Fruit fly (Drosophila melanogaster) whole organism, embryonic: ENCODE data around the gene Mfap1.

Experiments used
- Abd-B ChIP-seq: fragments of 200-800 bp; sonication (Bioruptor generic); optimal IDR thresholded peaks from 2 replicates; lab custom pipeline; 2018; ENCODE audit warnings: missing biosample characterization, mild to moderate bottlenecking, missing genetic modification characterization, moderate library complexity
- Bteb2 ChIP-seq: fragments of 200-800 bp; sonication (Bioruptor generic); optimal IDR thresholded peaks from 2 replicates; lab custom pipeline; 2016; ENCODE audit warnings: missing biosample characterization, missing genetic modification characterization
- CG11560 ChIP-seq: fragments of 200-800 bp; sonication (Bioruptor generic); IDR thresholded peaks from 3 replicates; pipeline ENCODE4 v1.3.6; 2022; ENCODE audit warnings: missing biosample characterization, missing genetic modification characterization
- CG12659 ChIP-seq: fragments of 200-800 bp; sonication (Bioruptor generic); optimal IDR thresholded peaks from 3 replicates; lab custom pipeline; 2017; ENCODE audit warnings: mild to moderate bottlenecking, missing biosample characterization, missing genetic modification reagents, missing genetic modification characterization
- CG15011 ChIP-seq: fragments of 200-800 bp; sonication (Bioruptor generic); optimal IDR thresholded peaks from 3 replicates; lab custom pipeline; 2018; ENCODE audit warnings: missing biosample characterization, mild to moderate bottlenecking, missing genetic modification characterization
- CG18262 ChIP-seq: fragments of 200-800 bp; optimal IDR thresholded peaks from 3 replicates; lab custom pipeline; 2019; ENCODE audit warnings: missing biosample characterization, mild to moderate bottlenecking, missing genetic modification characterization, moderate library complexity
- CG2678 ChIP-seq: fragments of 200-800 bp; sonication (Bioruptor generic); optimal IDR thresholded peaks from 3 replicates; lab custom pipeline; 2019; ENCODE audit warnings: missing biosample characterization, mild to moderate bottlenecking, missing genetic modification characterization, moderate library complexity
- CG3847 ChIP-seq: fragments of 200-800 bp; sonication (Bioruptor generic); IDR thresholded peaks from 2 replicates; pipeline ENCODE4 v1.3.6; 2022; ENCODE audit warnings: missing biosample characterization, missing genetic modification characterization
- CG8089 ChIP-seq: fragments of 200-800 bp; sonication (Bioruptor generic); optimal IDR thresholded peaks from 3 replicates; lab custom pipeline; 2016; ENCODE audit warnings: missing biosample characterization, missing genetic modification characterization
- CoRest ChIP-seq: fragments of 200-800 bp; sonication (Bioruptor generic); optimal IDR thresholded peaks from 3 replicates; lab custom pipeline; 2018; ENCODE audit warnings: missing biosample characterization, mild to moderate bottlenecking, missing genetic modification characterization, moderate library complexity
- Drgx ChIP-seq: fragments of 200-800 bp; sonication (Bioruptor generic); IDR thresholded peaks from 2 replicates; pipeline ENCODE4 v1.3.6; 2022; ENCODE audit warnings: missing biosample characterization, missing genetic modification characterization
- Hey ChIP-seq: fragments of 200-800 bp; sonication (Bioruptor generic); optimal IDR thresholded peaks from 3 replicates; lab custom pipeline; 2018; ENCODE audit warnings: missing biosample characterization, mild to moderate bottlenecking, missing genetic modification characterization
- Hr51 ChIP-seq, 2 experiments: fragments of 200-800 bp; sonication (Bioruptor generic); optimal IDR thresholded peaks; 2 replicates in 1 of 2; 3 replicates in 1 of 2; lab custom pipeline; 2016 to 2018; ENCODE audit warnings: missing biosample characterization in 2 of 2, missing genetic modification characterization in 2 of 2, mild to moderate bottlenecking in 1 of 2, moderate library complexity in 1 of 2
- Med ChIP-seq: fragments of 200-800 bp; sonication (Bioruptor generic); peaks from one replicate; lab custom pipeline; 2016; ENCODE audit warnings: missing biosample characterization, missing genetic modification characterization, mild to moderate bottlenecking, inconsistent platforms, moderate library complexity
- NC2α ChIP-seq: fragments of 200-800 bp; sonication (Bioruptor generic); optimal IDR thresholded peaks from 2 replicates; lab custom pipeline; 2016; ENCODE audit warnings: missing biosample characterization, missing genetic modification characterization
- NK7.1 ChIP-seq: fragments of 200-800 bp; sonication (Bioruptor generic); optimal IDR thresholded peaks from 3 replicates; lab custom pipeline; 2016; ENCODE audit warnings: missing biosample characterization, missing genetic modification characterization
- Nf-YB ChIP-seq: fragments of 200-800 bp; sonication (Bioruptor generic); optimal IDR thresholded peaks from 3 replicates; lab custom pipeline; 2019; ENCODE audit warnings: missing biosample characterization, mild to moderate bottlenecking, missing genetic modification characterization, moderate library complexity
- Nf-YC ChIP-seq: fragments of 200-800 bp; optimal IDR thresholded peaks from 3 replicates; lab custom pipeline; 2019; ENCODE audit warnings: missing biosample characterization, mild to moderate bottlenecking, missing genetic modification characterization, moderate library complexity
- Oli ChIP-seq: fragments of 200-800 bp; sonication (Bioruptor generic); optimal IDR thresholded peaks from 2 replicates; lab custom pipeline; 2018; ENCODE audit warnings: missing biosample characterization, mild to moderate bottlenecking, missing genetic modification characterization, moderate library complexity
- Sox102F ChIP-seq: fragments of 200-800 bp; sonication (Bioruptor generic); optimal IDR thresholded peaks from 2 replicates; lab custom pipeline; 2018; ENCODE audit warnings: missing biosample characterization, mild to moderate bottlenecking, missing genetic modification characterization, moderate library complexity
- Stat92E ChIP-seq, 3 experiments: fragments of >200 bp in 2 of 3; fragments of 200-800 bp in 1 of 3; sonication (Bioruptor generic) in 1 of 3; optimal IDR thresholded peaks; 2 replicates each; lab custom pipeline; 2017 to 2019; ENCODE audit warnings: missing biosample characterization in 3 of 3, missing genetic modification characterization in 3 of 3, mild to moderate bottlenecking in 1 of 3, moderate library complexity in 1 of 3
- cas ChIP-seq: fragments of 200-800 bp; sonication (Bioruptor generic); IDR thresholded peaks from 2 replicates; pipeline ENCODE4 v1.3.6; 2022; ENCODE audit warnings: missing biosample characterization, missing genetic modification characterization
- cg ChIP-seq: fragments of 200-800 bp; sonication (Bioruptor generic); optimal IDR thresholded peaks from 3 replicates; lab custom pipeline; 2019; ENCODE audit warnings: missing biosample characterization, mild to moderate bottlenecking, missing genetic modification characterization, moderate library complexity
- croc ChIP-seq: fragments of 200-800 bp; sonication (Bioruptor generic); conservative IDR thresholded peaks from 3 replicates; pipeline ENCODE4 v1.3.6; 2022; ENCODE audit warnings: missing biosample characterization, missing genetic modification characterization
- crol ChIP-seq: fragments of 200-800 bp; sonication (Bioruptor generic); IDR thresholded peaks from 2 replicates; pipeline ENCODE4 v1.3.6; 2022; ENCODE audit warnings: missing biosample characterization, missing genetic modification characterization
- danr ChIP-seq: fragments of 200-800 bp; sonication (Bioruptor generic); IDR thresholded peaks from 2 replicates; pipeline ENCODE4 v1.3.6; 2022; ENCODE audit warnings: missing biosample characterization, missing genetic modification characterization
- fd3F ChIP-seq: fragments of 200-800 bp; sonication (Bioruptor generic); optimal IDR thresholded peaks from 2 replicates; lab custom pipeline; 2018; ENCODE audit warnings: missing biosample characterization, mild to moderate bottlenecking, missing genetic modification characterization, moderate library complexity
- gcm2 ChIP-seq: fragments of 200-800 bp; sonication (Bioruptor generic); optimal IDR thresholded peaks from 2 replicates; lab custom pipeline; 2016; ENCODE audit warnings: missing biosample characterization, missing genetic modification characterization
- ham ChIP-seq: fragments of 200-800 bp; sonication (Bioruptor generic); IDR thresholded peaks from 2 replicates; pipeline ENCODE4 v1.3.6; 2022; ENCODE audit warnings: missing biosample characterization, missing genetic modification characterization
- nau ChIP-seq: fragments of 200-800 bp; sonication (Bioruptor generic); optimal IDR thresholded peaks from 3 replicates; lab custom pipeline; 2017; ENCODE audit warnings: missing biosample characterization, mild to moderate bottlenecking, missing genetic modification characterization, missing genetic modification reagents
- nerfin-1 ChIP-seq: fragments of 200-800 bp; sonication (Bioruptor generic); optimal IDR thresholded peaks from 3 replicates; lab custom pipeline; 2019; ENCODE audit warnings: missing biosample characterization, mild to moderate bottlenecking, missing genetic modification characterization, moderate library complexity
- odd ChIP-seq: fragments of 200-800 bp; sonication (Bioruptor generic); optimal IDR thresholded peaks from 2 replicates; lab custom pipeline; 2017; ENCODE audit warnings: missing biosample characterization, mild to moderate bottlenecking, missing genetic modification characterization
- sd ChIP-seq: fragments of 200-800 bp; sonication (Bioruptor generic); optimal IDR thresholded peaks from 3 replicates; lab custom pipeline; 2018; ENCODE audit warnings: missing biosample characterization, mild to moderate bottlenecking, missing genetic modification characterization, moderate library complexity
- sens ChIP-seq: fragments of 200-800 bp; sonication (Bioruptor generic); peaks from one replicate; lab custom pipeline; 2016; ENCODE audit warnings: missing biosample characterization, missing genetic modification characterization
- seq ChIP-seq: fragments of 200-800 bp; sonication (Bioruptor generic); IDR thresholded peaks from 2 replicates; pipeline ENCODE4 v1.3.6; 2022; ENCODE audit warnings: missing biosample characterization, missing genetic modification characterization
- shn ChIP-seq: fragments of 200-800 bp; sonication (Bioruptor generic); optimal IDR thresholded peaks from 3 replicates; lab custom pipeline; 2016; ENCODE audit warnings: missing biosample characterization, missing genetic modification characterization
- unpg ChIP-seq: fragments of 200-800 bp; sonication (Bioruptor generic); optimal IDR thresholded peaks from 3 replicates; lab custom pipeline; 2018; ENCODE audit warnings: missing biosample characterization, mild to moderate bottlenecking, missing genetic modification characterization, moderate library complexity

Mfap1 gene

dm6 chr3L:1920943-1921342 is 19.9 kb upstream of the Mfap1 start, which contains the start of gene Dbx (continued):
- no peak for TF ChIP-seq CG15011
- TF ChIP-seq NK7.1 (GFP tag; lab: Kevin White, UChicago): no peak
- no peak for TF ChIP-seq CG2678 (tag; lab: Kevin White, UChicago)
- TF ChIP-seq CoRest (tag; lab: Kevin White, UChicago): no peak
- TF ChIP-seq seq (GFP tag; lab: Robert Waterston, UW): peak; percentile 67; the same call in 1 of the 2 replicates
- TF ChIP-seq Med (GFP tag; lab: Kevin White, UChicago): no peak
- TF ChIP-seq CG3847 (GFP tag; lab: Robert Waterston, UW): no peak
- no peak for TF ChIP-seq danr (GFP tag; lab: Robert Waterston, UW)
- TF ChIP-seq NC2α (GFP tag; lab: Kevin White, UChicago): no peak
- TF ChIP-seq CG8089: no peak

dm6 chr3L:1928959-1929358 is 11.9 kb upstream of the Mfap1 start:
- TF ChIP-seq Hr51 (GFP tag; optimal IDR thresholded peaks at IDR 0.05; lab: Kevin White, UChicago) (no peak), fd3F (GFP tag; lab: Kevin White, UChicago) (no peak), Bteb2 (GFP tag; lab: Kevin White, UChicago) (no peak), nau (GFP tag; lab: Kevin White, UChicago) (no peak), Stat92E (GFP tag; optimal IDR thresholded peaks at IDR 0.05; lab: Kevin White, UChicago) (no peak), cg (GFP tag; lab: Kevin White, UChicago) (peak; percentile 16), CG12659 (no peak), Oli (no peak), Hey (tag; lab: Kevin White, UChicago) (peak; percentile 15), CG18262 (tag; lab: Kevin White, UChicago) (no peak), cas (GFP tag; lab: Robert Waterston, UW) (no peak), sd (tag; lab: Kevin White, UChicago) (peak; percentile 41), nerfin-1 (peak; percentile 35), croc (GFP tag; lab: Robert Waterston, UW) (no peak), crol (GFP tag; lab: Robert Waterston, UW) (0 out of 2 replicates have a peak, but pooled peaks have one; percentile 9), odd (GFP tag; lab: Kevin White, UChicago) (no peak), Nf-YB (GFP tag; lab: Kevin White, UChicago) (peak; percentile 85), shn (GFP tag; lab: Kevin White, UChicago) (no peak), seq (GFP tag; lab: Robert Waterston, UW) (peak; percentile 55), Nf-YC (peak; percentile 85), Abd-B (GFP tag; lab: Kevin White, UChicago) (no peak), ham (GFP tag; lab: Robert Waterston, UW) (no peak), gcm2 (GFP tag; lab: Kevin White, UChicago) (no peak), unpg (GFP tag; lab: Kevin White, UChicago) (no peak), Sox102F (GFP tag; lab: Kevin White, UChicago) (no peak)

- TF ChIP-seq Med (GFP tag; lab: Kevin White, UChicago) (peak; percentile 65), CG11560 (tag; lab: Robert Waterston, UW) (no peak), Drgx (GFP tag; lab: Robert Waterston, UW) (0 out of 2 replicates have a peak, but pooled peaks have one; percentile 32), sens (GFP tag; lab: Kevin White, UChicago) (peak; percentile 51)
Measured at dm6 chr3L:1937469-1937868, 3.4 kb upstream of the Mfap1 start.
